Fruit fly (Drosophila melanogaster): ENCODE measurements around the gene Rpt2.

Gene Rpt2

dm6 chr3R:23933684-23934575 is 2.6 kb upstream of the Rpt2 start, which contains the start of gene CG5854 (continued):
- peak; percentile 73 for TF ChIP-seq ewg (GFP tag; optimal IDR thresholded peaks at IDR 0.05)
- no peak for TF ChIP-seq hbn (GFP tag; IDR thresholded peaks at IDR 0.05; ENCODE audit: partially characterized antibody)
- peak; percentile 17 for TF ChIP-seq zfh2 (GFP tag; optimal IDR thresholded peaks at IDR 0.05)
- TF ChIP-seq CG10462 (GFP tag; optimal IDR thresholded peaks at IDR 0.05): peak; percentile 65
- peak; percentile 48 for TF ChIP-seq Sry-δ (GFP tag; optimal IDR thresholded peaks at IDR 0.05)
- peak; percentile 33; the same call in 1 of the 2 replicates for TF ChIP-seq wdn (GFP tag; IDR thresholded peaks at IDR 0.05)
- peak; percentile 95 for TF ChIP-seq CG17568 (GFP tag; optimal IDR thresholded peaks at IDR 0.05)
- peak; percentile 57 for TF ChIP-seq CG1024 (GFP tag; IDR thresholded peaks at IDR 0.05)
- TF ChIP-seq Myb (GFP tag; optimal IDR thresholded peaks at IDR 0.05): peak; percentile 33
- TF ChIP-seq Scr (GFP tag; IDR thresholded peaks at IDR 0.05; ENCODE audit: partially characterized antibody): no peak
- TF ChIP-seq Mes4 (GFP tag; optimal IDR thresholded peaks at IDR 0.05): peak; percentile 73
- TF ChIP-seq CG7786 (GFP tag; optimal IDR thresholded peaks at IDR 0.05): peak; percentile 71
- TF ChIP-seq Dek (tag; optimal IDR thresholded peaks at IDR 0.05): peak; percentile 22
- TF ChIP-seq knrl (GFP tag; IDR thresholded peaks at IDR 0.05; ENCODE audit: partially characterized antibody): no peak
- no peak for TF ChIP-seq jigr1 (GFP tag; IDR thresholded peaks at IDR 0.05)
- TF ChIP-seq ranshi (GFP tag; IDR thresholded peaks at IDR 0.05): peak; percentile 75
- TF ChIP-seq CG2712 (tag; optimal IDR thresholded peaks at IDR 0.05): peak; percentile 75
- no peak for TF ChIP-seq CG17912 (GFP tag; optimal IDR thresholded peaks at IDR 0.05)
- TF ChIP-seq jing (GFP tag; optimal IDR thresholded peaks at IDR 0.05): no peak
- peak; percentile 80 for TF ChIP-seq dysf (GFP tag; IDR thresholded peaks at IDR 0.05)
- TF ChIP-seq tio (GFP tag; optimal IDR thresholded peaks at IDR 0.05): no peak
- peak; percentile 38 for TF ChIP-seq run (tag; optimal IDR thresholded peaks at IDR 0.05)
- peak; percentile 68 for TF ChIP-seq Six4 (GFP tag; optimal IDR thresholded peaks at IDR 0.05)
- TF ChIP-seq nom (GFP tag; optimal IDR thresholded peaks at IDR 0.05): peak; percentile 95
- peak; percentile 92 for TF ChIP-seq ATbp (GFP tag; optimal IDR thresholded peaks at IDR 0.05)
- TF ChIP-seq CG17328 (GFP tag; IDR thresholded peaks at IDR 0.05): peak; percentile 88
- TF ChIP-seq CG6854 (GFP tag; optimal IDR thresholded peaks at IDR 0.05): peak; percentile 53
- TF ChIP-seq CG34224 (GFP tag; IDR thresholded peaks at IDR 0.05; ENCODE audit: partially characterized antibody): no peak
- TF ChIP-seq CG6254 (GFP tag; optimal IDR thresholded peaks at IDR 0.05): peak; percentile 70
- TF ChIP-seq pros (GFP tag; optimal IDR thresholded peaks at IDR 0.05): no peak
- TF ChIP-seq CG4328 (GFP tag; optimal IDR thresholded peaks at IDR 0.05): no peak
- TF ChIP-seq Dll (GFP tag; IDR thresholded peaks at IDR 0.05; ENCODE audit: partially characterized antibody): peak; percentile 43; the same call in 1 of the 4 replicates
- peak; percentile 97 for TF ChIP-seq E2f2 (GFP tag; IDR thresholded peaks at IDR 0.05)
- peak; percentile 83; the same call in 1 of the 4 replicates for TF ChIP-seq chinmo (GFP tag; IDR thresholded peaks at IDR 0.05; ENCODE audit: partially characterized antibody)
- TF ChIP-seq CG5180 (GFP tag; optimal IDR thresholded peaks at IDR 0.05): peak; percentile 51
- TF ChIP-seq HLHmδ (GFP tag; optimal IDR thresholded peaks at IDR 0.05): no peak
- no peak for TF ChIP-seq sqz (GFP tag; optimal IDR thresholded peaks at IDR 0.05)
- peak; percentile 49; the same call in 1 of the 2 replicates for TF ChIP-seq ssp (GFP tag; IDR thresholded peaks at IDR 0.05)
- TF ChIP-seq Fer1 (GFP tag; optimal IDR thresholded peaks at IDR 0.05): peak; percentile 64
- peak; percentile 30 for TF ChIP-seq CG13296 (GFP tag; optimal IDR thresholded peaks at IDR 0.05)
- TF ChIP-seq Gug (GFP tag; IDR thresholded peaks at IDR 0.05): peak; percentile 68; the same call in 2 of the 4 replicates
- peak; percentile 77 for TF ChIP-seq PHDP (tag; optimal IDR thresholded peaks at IDR 0.05)
- peak; percentile 6 for TF ChIP-seq p53 (GFP tag; optimal IDR thresholded peaks at IDR 0.05)
- TF ChIP-seq CG10267 (tag; optimal IDR thresholded peaks at IDR 0.05): peak; percentile 39
- TF ChIP-seq CG8290 (GFP tag; optimal IDR thresholded peaks at IDR 0.05): no peak
- peak in 1 of 2 experiments; percentile 90 for TF ChIP-seq CG8290 (tag; optimal IDR thresholded peaks at IDR 0.05)
- peak; percentile 75 for TF ChIP-seq CG9797 (GFP tag; optimal IDR thresholded peaks at IDR 0.05)
- TF ChIP-seq Adf1 (GFP tag; IDR thresholded peaks at IDR 0.05): no peak; the same call in 1 of the 2 replicates

All from whole organism, embryonic.